Worm (Caenorhabditis elegans) whole organism, L4/young adult: ENCODE results near the gene T10F2.2.

Experiments used
- W03F9.2 ChIP-seq: fragments of 150-350 bp; optimal IDR thresholded peaks from 2 replicates; lab custom pipeline; 2014; ENCODE audit warnings: missing biosample characterization, missing genetic modification characterization
- dao-5 ChIP-seq: sonication (generic microtip); optimal IDR thresholded peaks from 2 replicates; lab custom pipeline; 2016; ENCODE audit warnings: missing genotype, missing genetic modification characterization, moderate library complexity, missing compliant biosample characterization
- him-1 ChIP-seq: sonication (generic microtip); optimal IDR thresholded peaks from 2 replicates; lab custom pipeline; 2016; ENCODE audit warnings: missing genotype, missing genetic modification reagents, missing genetic modification characterization, missing compliant biosample characterization

ce11 chrIII:5183372-5183771, 18.3 kb upstream of the T10F2.2 start:
- TF ChIP-seq him-1 (tag; lab: Kevin White, UChicago) (no peak), W03F9.2 (tag; lab: Kevin White, UChicago) (no peak), dao-5 (tag; lab: Kevin White, UChicago) (no peak)
